Worm (Caenorhabditis elegans) whole organism, late embryonic: ENCODE measurements around the gene nhr-235.

Experiments used
- ama-1 ChIP-seq: fragments of 150-350 bp; optimal IDR thresholded peaks from 2 replicates; lab custom pipeline; 2014
- ceh-18 ChIP-seq: sonication (generic microtip); optimal IDR thresholded peaks from 2 replicates; lab custom pipeline; 2016; ENCODE audit warnings: missing genetic modification characterization, missing compliant biosample characterization
- ceh-30 ChIP-seq: fragments of 150-350 bp; optimal IDR thresholded peaks from 2 replicates; lab custom pipeline; 2014; ENCODE audit warnings: missing biosample characterization, missing genetic modification characterization
- lim-6 ChIP-seq: sonication (generic microtip); optimal IDR thresholded peaks from 2 replicates; lab custom pipeline; 2016; ENCODE audit warnings: missing genetic modification characterization, missing compliant biosample characterization
- mec-3 ChIP-seq: sonication (generic microtip); optimal IDR thresholded peaks from 2 replicates; lab custom pipeline; 2016; ENCODE audit warnings: borderline replicate concordance, missing genetic modification characterization, missing compliant biosample characterization
- pat-9 ChIP-seq: fragments of 200-800 bp; sonication (Bioruptor generic); optimal IDR thresholded peaks from 2 replicates; lab custom pipeline; 2018; ENCODE audit warnings: mild to moderate bottlenecking, missing genetic modification characterization, moderate library complexity, missing compliant biosample characterization
- pha-2 ChIP-seq: sonication (generic microtip); optimal IDR thresholded peaks from 2 replicates; lab custom pipeline; 2017; ENCODE audit warnings: mild to moderate bottlenecking, missing genetic modification characterization, missing compliant biosample characterization
- pros-1 ChIP-seq: fragments of 150-350 bp; optimal IDR thresholded peaks from 2 replicates; lab custom pipeline; 2014; ENCODE audit warnings: missing biosample characterization, missing genetic modification reagents, missing genetic modification characterization
- tbx-7 ChIP-seq: sonication (generic microtip); optimal IDR thresholded peaks from 2 replicates; lab custom pipeline; 2016; ENCODE audit warnings: missing genotype, missing genetic modification characterization, missing compliant biosample characterization

ce11 chrII:12626120-12626624, 14.3 kb upstream of the nhr-235 start:
- TF ChIP-seq ama-1 (lab: Kevin White, UChicago) (no peak), pha-2 (tag; lab: Kevin White, UChicago) (no peak), pat-9 (tag; lab: Kevin White, UChicago) (no peak), lim-6 (tag; lab: Kevin White, UChicago) (no peak), ceh-18 (tag; lab: Kevin White, UChicago) (no peak), mec-3 (tag; lab: Kevin White, UChicago) (no peak), tbx-7 (no peak), pros-1 (tag; lab: Kevin White, UChicago) (no peak), ceh-30 (no peak)
